Worm (Caenorhabditis elegans): ENCODE measurements around the gene C27A2.12.

- TF ChIP-seq ham-2 (GFP tag; optimal IDR thresholded peaks at IDR 0.05): no peak
- TF ChIP-seq pha-4 (tag; optimal IDR thresholded peaks at IDR 0.05): no peak
Observed at ce11 chrII:5050776-5051175, 7.2 kb downstream of the C27A2.12 start.
